Worm (Caenorhabditis elegans) whole organism, L2 larva: ENCODE measurements around the gene nyn-1.

Experiments
- elt-1 ChIP-seq: fragments of 150-350 bp; optimal IDR thresholded peaks from 2 replicates; lab custom pipeline; 2014; ENCODE audit warnings: missing biosample characterization, missing genetic modification characterization
- nhr-11 ChIP-seq: fragments of 150-350 bp; optimal IDR thresholded peaks from 2 replicates; lab custom pipeline; 2014; ENCODE audit warnings: missing biosample characterization, missing genetic modification characterization
- nhr-237 ChIP-seq: fragments of 150-350 bp; optimal IDR thresholded peaks from 2 replicates; lab custom pipeline; 2014; ENCODE audit warnings: missing biosample characterization, missing genetic modification characterization
- sma-9 ChIP-seq, 2 experiments: fragments of 150-350 bp in 1 of 2; sonication (generic microtip) in 1 of 2; optimal IDR thresholded peaks; 2 replicates each; lab custom pipeline; 2014 to 2016; ENCODE audit warnings: missing genetic modification characterization in 2 of 2, mild to moderate bottlenecking in 1 of 2, missing biosample characterization in 1 of 2, missing compliant biosample characterization in 1 of 2, missing genetic modification reagents in 1 of 2, moderate library complexity in 1 of 2

DNA sequence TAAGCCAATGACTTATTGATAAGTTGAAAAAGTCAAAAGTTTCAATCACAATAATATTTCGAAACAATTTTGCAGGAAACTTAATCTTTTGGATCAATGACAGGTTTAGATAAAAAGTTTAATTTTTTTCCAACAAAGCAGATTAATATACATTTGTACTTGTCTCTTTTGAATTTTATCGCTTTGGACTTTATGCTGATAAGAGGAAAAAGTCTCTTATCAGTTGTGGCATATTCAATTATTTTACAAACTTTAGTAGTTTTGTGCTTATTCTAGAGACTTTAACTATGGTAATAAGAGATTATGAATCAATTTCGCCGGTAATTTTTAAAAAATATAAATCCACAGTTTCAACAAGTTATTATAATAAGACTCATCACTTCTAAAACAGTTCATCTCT is 41.0 kb upstream of the nyn-1 start:
- TF ChIP-seq nhr-11 (no peak), sma-9 (GFP tag; optimal IDR thresholded peaks at IDR 0.05; lab: Kevin White, UChicago) (peak; percentile 32), sma-9 (tag; optimal IDR thresholded peaks at IDR 0.05; lab: Kevin White, UChicago) (no peak), nhr-237 (tag; lab: Kevin White, UChicago) (no peak), elt-1 (tag; lab: Kevin White, UChicago) (no peak)
